Worm (Caenorhabditis elegans) whole organism, L4 larva: Measurements from ENCODE around the gene mlt-4.

Experiments
- D1046.2 ChIP-seq: fragments of 200-800 bp; sonication (Bioruptor generic); IDR thresholded peaks from 2 replicates; pipeline ENCODE4 v1.3.6; 2022; ENCODE audit warnings: missing genetic modification characterization, missing compliant biosample characterization
- F44E2.7 ChIP-seq: fragments of 200-800 bp; sonication (Bioruptor generic); IDR thresholded peaks from 2 replicates; pipeline ENCODE4 v2.1.2; 2022; ENCODE audit warnings: missing genetic modification characterization, missing compliant biosample characterization
- F49E8.2 ChIP-seq: sonication (generic microtip); optimal IDR thresholded peaks from 2 replicates; lab custom pipeline; 2016; ENCODE audit warnings: missing compliant biosample characterization, mild to moderate bottlenecking, missing genetic modification characterization, borderline replicate concordance
- R02D3.7 ChIP-seq: fragments of 150-350 bp; sonication (generic microtip); optimal IDR thresholded peaks from 3 replicates; lab custom pipeline; 2014; ENCODE audit warnings: missing biosample characterization, missing genetic modification characterization
- Y105C5A.15 ChIP-seq: fragments of 200-800 bp; sonication (Bioruptor generic); IDR thresholded peaks from 2 replicates; pipeline ENCODE4 v1.3.6; 2022; ENCODE audit warnings: missing genetic modification characterization, missing compliant biosample characterization
- Y5F2A.4 ChIP-seq: fragments of 200-800 bp; sonication (Bioruptor generic); optimal IDR thresholded peaks from 2 replicates; lab custom pipeline; 2018; ENCODE audit warnings: mild to moderate bottlenecking, missing genetic modification characterization, missing compliant biosample characterization
- Y75B8A.6 ChIP-seq: fragments of 200-800 bp; sonication (Bioruptor generic); IDR thresholded peaks from 2 replicates; pipeline ENCODE4 v1.3.6; 2022; ENCODE audit warnings: missing genetic modification reagents, missing genetic modification characterization, missing compliant biosample characterization
- ZK337.2 ChIP-seq: fragments of 200-800 bp; sonication (Bioruptor generic); IDR thresholded peaks from 2 replicates; pipeline ENCODE4 v1.3.6; 2022; ENCODE audit warnings: missing genetic modification reagents, missing genetic modification characterization, missing compliant biosample characterization
- ceh-20 ChIP-seq: fragments of 200-800 bp; sonication (Bioruptor generic); IDR thresholded peaks from 2 replicates; pipeline ENCODE4 v1.3.6; 2022; ENCODE audit warnings: missing genetic modification reagents, missing genetic modification characterization, missing compliant biosample characterization
- ceh-28 ChIP-seq: fragments of 150-350 bp; optimal IDR thresholded peaks from 2 replicates; lab custom pipeline; 2014; ENCODE audit warnings: missing biosample characterization, missing genetic modification reagents, missing genetic modification characterization
- dmd-6 ChIP-seq: fragments of 200-800 bp; sonication (Bioruptor generic); IDR thresholded peaks from 2 replicates; pipeline ENCODE4 v1.3.6; 2022; ENCODE audit warnings: missing genetic modification reagents, missing genetic modification characterization, missing compliant biosample characterization
- dmd-9 ChIP-seq: fragments of 200-800 bp; sonication (Bioruptor generic); IDR thresholded peaks from 2 replicates; pipeline ENCODE4 v1.3.6; 2022; ENCODE audit warnings: missing genetic modification reagents, missing genetic modification characterization, missing compliant biosample characterization
- dpl-1 ChIP-seq: fragments of 150-350 bp; optimal IDR thresholded peaks from 2 replicates; lab custom pipeline; 2014; ENCODE audit warnings: missing biosample characterization, missing genetic modification reagents, missing genetic modification characterization
- duxl-1 ChIP-seq: sonication (generic microtip); optimal IDR thresholded peaks from 2 replicates; lab custom pipeline; 2016; ENCODE audit warnings: mild to moderate bottlenecking, missing genetic modification characterization, moderate library complexity, missing compliant biosample characterization; ENCODE audit not compliant: poor library complexity
- fos-1 ChIP-seq: fragments of 150-350 bp; optimal IDR thresholded peaks from 2 replicates; lab custom pipeline; 2014; ENCODE audit warnings: missing biosample characterization, missing genetic modification characterization
- gei-8 ChIP-seq: fragments of 200-800 bp; sonication (Bioruptor generic); optimal IDR thresholded peaks from 2 replicates; lab custom pipeline; 2018; ENCODE audit warnings: mild to moderate bottlenecking, missing genetic modification characterization, missing compliant biosample characterization
- hif-1 ChIP-seq, 2 experiments: sonication (generic microtip); optimal IDR thresholded peaks; 2 replicates each; lab custom pipeline; 2016 to 2017; ENCODE audit warnings: missing compliant biosample characterization in 2 of 2, missing genetic modification characterization in 2 of 2, missing genetic modification reagents in 2 of 2, missing genotype in 2 of 2, mild to moderate bottlenecking in 1 of 2
- hlh-30 ChIP-seq: sonication (generic microtip); optimal IDR thresholded peaks from 2 replicates; lab custom pipeline; 2017; ENCODE audit warnings: antibody characterized with exemption, mild to moderate bottlenecking, missing genetic modification characterization, missing compliant biosample characterization; ENCODE audit not compliant: insufficient read depth
- hmg-1.1 ChIP-seq: fragments of 200-800 bp; sonication (Bioruptor generic); IDR thresholded peaks from 2 replicates; pipeline ENCODE4 v1.3.6; 2022; ENCODE audit warnings: missing genetic modification reagents, missing genetic modification characterization, missing compliant biosample characterization
- lin-13 ChIP-seq: fragments of 150-350 bp; optimal IDR thresholded peaks from 2 replicates; lab custom pipeline; 2014; ENCODE audit warnings: missing biosample characterization, missing genetic modification reagents, missing genetic modification characterization
- lin-38 ChIP-seq: fragments of 200-800 bp; sonication (Bioruptor generic); IDR thresholded peaks from 2 replicates; pipeline ENCODE4 v1.3.6; 2022; ENCODE audit warnings: missing genetic modification reagents, missing genetic modification characterization, missing compliant biosample characterization
- lsy-2 ChIP-seq, 2 experiments: fragments of 150-350 bp in 1 of 2; sonication (generic microtip) in 1 of 2; optimal IDR thresholded peaks; 2 replicates each; lab custom pipeline; 2014 to 2017; ENCODE audit warnings: missing biosample characterization in 2 of 2, missing genetic modification characterization in 2 of 2
- madf-5 ChIP-seq, 2 experiments: fragments of 200-800 bp; sonication (Bioruptor generic); IDR thresholded peaks; 2 replicates each; pipeline ENCODE4 v1.3.6; 2022; ENCODE audit warnings: missing compliant biosample characterization in 2 of 2, missing genetic modification characterization in 2 of 2
- mep-1 ChIP-seq: fragments of 150-350 bp; sonication (generic microtip); optimal IDR thresholded peaks from 3 replicates; lab custom pipeline; 2014; ENCODE audit warnings: missing biosample characterization, missing genetic modification characterization
- mes-2 ChIP-seq: sonication (generic microtip); optimal IDR thresholded peaks from 2 replicates; lab custom pipeline; 2016; ENCODE audit warnings: missing genotype, mild to moderate bottlenecking, missing genetic modification characterization, missing compliant biosample characterization; ENCODE audit not compliant: poor library complexity, severe bottlenecking
- mxl-2 ChIP-seq: fragments of 200-800 bp; sonication (Bioruptor generic); conservative IDR thresholded peaks from 2 replicates; pipeline ENCODE4 v1.3.6; 2022; ENCODE audit warnings: missing genetic modification reagents, missing genetic modification characterization, missing compliant biosample characterization
- mxl-3 ChIP-seq: fragments of 200-800 bp; sonication (Bioruptor generic); optimal IDR thresholded peaks from 2 replicates; lab custom pipeline; 2018; ENCODE audit warnings: mild to moderate bottlenecking, missing genetic modification characterization, missing compliant biosample characterization
- nhr-102 ChIP-seq: sonication (generic microtip); optimal IDR thresholded peaks from 2 replicates; lab custom pipeline; 2016; ENCODE audit warnings: mild to moderate bottlenecking, missing genetic modification characterization, moderate library complexity, missing compliant biosample characterization
- nhr-237 ChIP-seq: sonication (generic microtip); optimal IDR thresholded peaks from 2 replicates; lab custom pipeline; 2017; ENCODE audit warnings: missing biosample characterization, missing genetic modification characterization
- nhr-28 ChIP-seq: fragments of 150-350 bp; optimal IDR thresholded peaks from 2 replicates; lab custom pipeline; 2014; ENCODE audit warnings: missing biosample characterization, missing genetic modification characterization
- nhr-6 ChIP-seq: fragments of 150-350 bp; optimal IDR thresholded peaks from 2 replicates; lab custom pipeline; 2014; ENCODE audit warnings: missing biosample characterization, missing genetic modification characterization
- nhr-77 ChIP-seq: fragments of 150-350 bp; optimal IDR thresholded peaks from 2 replicates; lab custom pipeline; 2014; ENCODE audit warnings: missing biosample characterization, missing genetic modification characterization
- pha-4 ChIP-seq, 2 experiments: fragments of 150-350 bp in 1 of 2; fragments of 200-800 bp in 1 of 2; sonication (Bioruptor generic) in 1 of 2; IDR thresholded peaks in 1 of 2; optimal IDR thresholded peaks in 1 of 2; 2 replicates each; pipeline versions ENCODE4 v1.3.6 to Lab custom; 2014 to 2022; ENCODE audit warnings: missing genetic modification characterization in 2 of 2, missing genetic modification reagents in 2 of 2, missing biosample characterization in 1 of 2, missing compliant biosample characterization in 1 of 2
- pqm-1 ChIP-seq: sonication (generic microtip); optimal IDR thresholded peaks from 2 replicates; lab custom pipeline; 2017; ENCODE audit warnings: missing biosample characterization, missing genetic modification characterization
- set-16 ChIP-seq: fragments of 200-800 bp; sonication (Bioruptor generic); IDR thresholded peaks from 2 replicates; pipeline ENCODE4 v1.3.6; 2022; ENCODE audit warnings: missing genetic modification reagents, missing genetic modification characterization, missing compliant biosample characterization
- snpc-4 ChIP-seq: fragments of 150-350 bp; optimal IDR thresholded peaks from 2 replicates; lab custom pipeline; 2014; ENCODE audit warnings: missing biosample characterization, missing genetic modification characterization
- unc-62 ChIP-seq, 3 experiments: fragments of 150-350 bp in 1 of 3; sonication (generic microtip); optimal IDR thresholded peaks in 2 of 3; peaks in 1 of 3; 1 replicate in 1 of 3; 2 replicates in 2 of 3; lab custom pipeline; 2014 to 2017; ENCODE audit warnings: missing biosample characterization in 3 of 3, missing genetic modification characterization in 3 of 3, missing genetic modification reagents in 3 of 3, missing genotype in 1 of 3
- zag-1 ChIP-seq: fragments of 150-350 bp; optimal IDR thresholded peaks from 2 replicates; lab custom pipeline; 2014; ENCODE audit warnings: missing biosample characterization, missing genetic modification characterization
- zip-2 ChIP-seq: fragments of 150-350 bp; optimal IDR thresholded peaks from 2 replicates; lab custom pipeline; 2014; ENCODE audit warnings: missing biosample characterization, missing genetic modification characterization

mlt-4 gene

DNA sequence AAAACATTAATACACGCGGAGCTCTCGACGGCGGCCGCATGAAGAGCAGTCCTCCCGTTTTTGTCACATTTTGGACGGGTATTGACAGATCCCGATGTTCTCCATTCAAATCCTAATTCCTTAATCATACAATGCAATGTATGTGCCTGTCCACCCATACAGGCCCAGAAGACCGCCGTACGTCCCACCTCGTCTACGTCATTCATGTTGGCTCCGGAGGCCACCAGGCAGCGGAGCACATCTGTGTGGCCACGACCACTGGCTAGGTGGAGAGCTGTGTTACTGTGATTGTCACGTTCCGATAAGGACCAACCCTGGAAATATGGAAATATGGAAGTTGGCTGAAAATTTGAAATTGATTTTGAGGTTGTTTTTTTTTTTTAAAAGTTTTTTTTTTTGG, 6.4 kb downstream of the mlt-4 start:
- TF ChIP-seq F44E2.7 (GFP tag; lab: Robert Waterston, UW), result peak; percentile 80; the same call in 1 of the 2 replicates
- TF ChIP-seq D1046.2 (GFP tag; lab: Robert Waterston, UW), result no peak
- 0 out of 4 replicates have a peak, but pooled peaks of 1 of the 2 experiments have one; percentile 21 for TF ChIP-seq madf-5 (GFP tag; IDR thresholded peaks at IDR 0.05; lab: Robert Waterston, UW)
- no peak for TF ChIP-seq dmd-9 (GFP tag; lab: Robert Waterston, UW)

DNA sequence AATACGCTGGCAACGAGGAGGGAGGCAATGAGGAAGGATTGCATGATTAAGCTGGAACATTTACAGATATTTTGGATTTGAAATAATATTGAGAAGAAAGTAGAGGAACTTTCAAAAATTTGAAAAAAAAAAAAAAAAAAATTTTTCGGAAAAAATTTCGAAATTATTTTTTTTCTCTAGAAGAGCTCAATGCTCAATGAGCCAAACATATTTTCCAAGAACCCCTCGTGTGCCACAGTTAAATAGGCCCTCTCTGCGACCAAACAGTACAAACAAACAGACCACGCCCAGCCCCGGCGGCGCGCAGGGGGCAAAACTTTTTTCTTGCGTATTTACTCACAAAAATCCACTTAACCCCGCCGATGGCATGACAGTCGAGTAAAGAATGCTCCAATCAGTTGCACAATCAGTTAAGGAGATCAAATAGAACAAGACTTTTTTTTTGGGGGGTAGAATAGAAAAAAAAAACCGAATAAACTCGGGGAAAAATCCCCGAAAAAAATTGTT, 9.4 kb downstream of the mlt-4 start, which contains the start of gene pqn-94:
Gene pqn-94, minus strand, starts transcription at position 51 of the 507 bp plus-strand sequence.
- TF ChIP-seq mxl-3 (GFP tag; lab: Kevin White, UChicago), result no peak
- no peak for TF ChIP-seq ZK337.2 (GFP tag; lab: Robert Waterston, UW)
- peak; percentile 90; the same call in 1 of the 2 replicates for TF ChIP-seq F44E2.7 (GFP tag; lab: Robert Waterston, UW)
- TF ChIP-seq, all 104 proteins: peak for 1

DNA sequence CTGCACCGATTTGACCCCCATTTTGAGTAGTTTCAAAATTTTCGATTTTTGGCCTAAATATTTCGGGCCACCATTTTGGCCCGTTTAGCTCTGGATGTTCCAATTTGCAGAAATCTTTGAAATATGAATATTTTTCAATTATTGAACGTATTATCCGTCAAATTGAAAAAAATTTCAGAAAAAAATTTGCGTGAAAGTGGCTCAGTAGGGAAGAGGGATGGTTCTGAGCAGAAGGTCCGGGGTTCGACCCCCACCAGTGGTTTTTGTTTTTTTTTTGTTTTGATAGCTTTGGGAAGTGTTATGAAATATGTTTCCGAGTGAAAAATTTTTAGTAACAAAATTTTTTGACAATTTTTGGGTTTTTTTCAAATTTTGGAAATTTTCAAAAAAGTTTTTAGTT, 9.9 kb downstream of the mlt-4 start:
- no peak for TF ChIP-seq gei-8 (GFP tag; lab: Kevin White, UChicago)
- TF ChIP-seq lin-38, result no peak
- TF ChIP-seq nhr-77, result no peak
- no peak for TF ChIP-seq F49E8.2 (tag; lab: Kevin White, UChicago)
- TF ChIP-seq, all 104 proteins: peak for 0

DNA sequence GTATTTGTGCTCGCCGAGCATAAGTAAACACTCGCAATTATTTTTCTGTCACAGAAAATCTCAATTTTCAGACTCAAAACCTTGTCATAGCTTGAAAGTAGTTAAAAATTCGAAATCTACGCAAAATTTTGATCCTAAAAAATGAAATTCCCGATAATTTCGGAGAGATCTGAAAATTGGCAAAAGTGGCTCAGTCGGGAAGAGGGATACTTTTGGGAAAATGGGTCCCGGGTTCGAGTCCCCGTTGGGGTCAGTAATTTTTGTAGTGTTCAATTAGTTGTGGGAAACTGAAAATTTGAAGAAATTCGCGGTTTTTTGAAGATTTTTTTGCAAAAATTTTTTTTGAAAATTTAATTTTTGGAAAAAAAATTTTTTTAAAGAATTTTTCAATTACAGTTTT, 12.3 kb downstream of the mlt-4 start:
- TF ChIP-seq Y105C5A.15 (GFP tag; lab: Robert Waterston, UW), result no peak
- no peak for TF ChIP-seq gei-8 (GFP tag; lab: Kevin White, UChicago)
- TF ChIP-seq duxl-1 (tag; lab: Kevin White, UChicago), result no peak
- TF ChIP-seq R02D3.7 (tag; lab: Kevin White, UChicago), result no peak
- TF ChIP-seq lin-13 (GFP tag; lab: Kevin White, UChicago), result no peak
- TF ChIP-seq nhr-237 (tag; lab: Kevin White, UChicago), result no peak
- TF ChIP-seq snpc-4 (tag; lab: Kevin White, UChicago), result no peak
- TF ChIP-seq mxl-2 (GFP tag; lab: Robert Waterston, UW), result no peak
- no peak for TF ChIP-seq zag-1
- no peak for TF ChIP-seq nhr-102 (tag; lab: Kevin White, UChicago)
- TF ChIP-seq Y5F2A.4 (GFP tag; lab: Kevin White, UChicago), result no peak
- TF ChIP-seq dmd-6 (GFP tag; lab: Robert Waterston, UW), result no peak
- TF ChIP-seq zip-2 (tag; lab: Kevin White, UChicago), result no peak
- no peak for TF ChIP-seq madf-5 (GFP tag; IDR thresholded peaks at IDR 0.05; lab: Robert Waterston, UW)
- TF ChIP-seq pqm-1 (tag; lab: Kevin White, UChicago), result no peak
- TF ChIP-seq Y75B8A.6 (GFP tag; lab: Robert Waterston, UW), result no peak
- no peak for TF ChIP-seq ceh-20 (GFP tag; lab: Robert Waterston, UW)
- TF ChIP-seq set-16 (GFP tag; lab: Robert Waterston, UW), result no peak
- no peak for TF ChIP-seq ceh-28 (tag; lab: Kevin White, UChicago)

DNA sequence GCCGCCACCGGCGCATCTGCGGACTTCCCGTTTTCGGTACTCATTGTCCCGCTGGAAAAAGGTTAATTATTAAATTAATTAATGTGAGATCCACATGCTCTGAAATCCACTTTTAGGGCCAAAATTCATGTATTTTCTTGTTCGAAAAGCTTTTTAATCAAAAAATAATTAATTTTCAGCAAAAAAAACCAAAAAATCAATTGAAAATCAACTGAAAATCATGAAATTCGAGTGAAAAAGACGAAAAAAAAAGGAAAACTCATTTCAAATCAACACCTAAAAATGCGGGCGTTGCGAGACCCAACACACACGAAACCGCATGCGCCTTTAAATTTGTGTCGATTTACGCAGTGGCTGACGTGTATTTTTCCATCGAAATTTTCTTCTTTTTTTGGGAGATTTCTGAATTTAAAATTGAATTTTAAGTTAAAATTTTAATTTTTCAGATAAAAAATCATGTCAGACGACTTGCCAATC, 19.5 kb downstream of the mlt-4 start, which contains the start of the genes prmt-1 and cdkr-3:
Gene prmt-1, minus strand, starts transcription at position 51 of the 477 bp plus-strand sequence.
Gene cdkr-3, plus strand, starts transcription at position 447 of the 477 bp plus-strand sequence.
- peak in 1 of 2 experiments; percentile 64 for TF ChIP-seq hif-1 (tag; optimal IDR thresholded peaks at IDR 0.05; lab: Kevin White, UChicago)
- TF ChIP-seq unc-62 (GFP tag; optimal IDR thresholded peaks at IDR 0.05 in 1 of 2; lab: Kevin White, UChicago), result peak in 1 of 2 experiments; percentile 90
- no peak for TF ChIP-seq unc-62 (tag; optimal IDR thresholded peaks at IDR 0.05; lab: Kevin White, UChicago)
- peak; percentile 16 for TF ChIP-seq hlh-30 (tag; lab: Kevin White, UChicago)
- no peak for TF ChIP-seq mxl-2 (GFP tag; lab: Robert Waterston, UW)
- TF ChIP-seq mxl-3 (GFP tag; lab: Kevin White, UChicago), result no peak
- TF ChIP-seq R02D3.7 (tag; lab: Kevin White, UChicago), result peak; percentile 64
- TF ChIP-seq mep-1 (tag; lab: Kevin White, UChicago), result peak; percentile 65
- TF ChIP-seq ceh-28 (tag; lab: Kevin White, UChicago), result no peak
- TF ChIP-seq lsy-2 (tag; optimal IDR thresholded peaks at IDR 0.05; lab: Kevin White, UChicago), result peak in 1 of 2 experiments; percentile 64
- TF ChIP-seq D1046.2 (GFP tag; lab: Robert Waterston, UW), result no peak
- TF ChIP-seq dpl-1 (GFP tag; lab: Kevin White, UChicago), result peak; percentile 59
- peak; percentile 46 for TF ChIP-seq nhr-28
- peak; percentile 66 for TF ChIP-seq mes-2 (tag; lab: Kevin White, UChicago)
- TF ChIP-seq fos-1 (tag; lab: Kevin White, UChicago), result no peak
- no peak for TF ChIP-seq set-16 (GFP tag; lab: Robert Waterston, UW)
- TF ChIP-seq hmg-1.1, result 0 out of 2 replicates have a peak, but pooled peaks have one; percentile 24
- no peak for TF ChIP-seq pha-4 (GFP tag; IDR thresholded peaks at IDR 0.05; lab: Robert Waterston, UW)
- TF ChIP-seq pha-4 (tag; optimal IDR thresholded peaks at IDR 0.05; lab: Kevin White, UChicago), result peak; percentile 61
- peak; percentile 68 for TF ChIP-seq nhr-6 (tag; lab: Kevin White, UChicago)
